Fruit fly (Drosophila melanogaster): ENCODE measurements around the gene CG44198.

dm6 chr2L:13074383-13074782 lies 44.6 kb downstream of the CG44198 start:
- TF ChIP-seq h (optimal IDR thresholded peaks at IDR 0.05) = no peak
- TF ChIP-seq insv (optimal IDR thresholded peaks at IDR 0.05) = no peak
- no peak for TF ChIP-seq ttk (optimal IDR thresholded peaks at IDR 0.05)
- no peak for TF ChIP-seq psq (optimal IDR thresholded peaks at IDR 0.05)
- no peak for TF ChIP-seq Myc (optimal IDR thresholded peaks at IDR 0.05)
- TF ChIP-seq Sin3A (optimal IDR thresholded peaks at IDR 0.05) = no peak
